Worm (Caenorhabditis elegans): Measurements from ENCODE around the gene ZK507.1.

ce11 chrIII:9051119-9051597 is 50.0 kb downstream of the ZK507.1 start:
- TF ChIP-seq flt-1 (GFP tag; IDR thresholded peaks at IDR 0.05) (no peak), ama-1 (optimal IDR thresholded peaks at IDR 0.05) (no peak), sea-1 (GFP tag; conservative IDR thresholded peaks at IDR 0.05) (peak; percentile 47; the same call in 1 of the 2 replicates), pes-1 (GFP tag; IDR thresholded peaks at IDR 0.05) (no peak), ets-7 (tag; optimal IDR thresholded peaks at IDR 0.05) (no peak), hmbx-1 (tag; optimal IDR thresholded peaks at IDR 0.05) (no peak), hnd-1 (tag; optimal IDR thresholded peaks at IDR 0.05) (peak; percentile 61)

All from whole organism, early embryonic.